Fruit fly (Drosophila melanogaster) whole organism, embryonic: ENCODE results near the gene nmo.

Experiments
- Atf3 ChIP-seq: fragments of 200-800 bp; sonication (Bioruptor generic); optimal IDR thresholded peaks from 3 replicates; lab custom pipeline; 2016; ENCODE audit warnings: missing biosample characterization, missing genetic modification characterization
- Awh ChIP-seq: fragments of 200-800 bp; sonication (Bioruptor generic); IDR thresholded peaks from 2 replicates; pipeline ENCODE4, ENCODE4 v1.3.6; 2022; ENCODE audit warnings: missing biosample characterization, missing genetic modification characterization
- Bgb ChIP-seq: fragments of 200-800 bp; sonication (Bioruptor generic); IDR thresholded peaks from 2 replicates; pipeline ENCODE4 v1.3.6; 2022; ENCODE audit warnings: missing biosample characterization, missing genetic modification characterization; ENCODE audit not compliant: partially characterized antibody
- Bteb2 ChIP-seq: fragments of 200-800 bp; sonication (Bioruptor generic); optimal IDR thresholded peaks from 2 replicates; lab custom pipeline; 2016; ENCODE audit warnings: missing biosample characterization, missing genetic modification characterization
- CG10979 ChIP-seq: fragments of 200-800 bp; sonication (Bioruptor generic); optimal IDR thresholded peaks from 2 replicates; lab custom pipeline; 2018; ENCODE audit warnings: missing biosample characterization, mild to moderate bottlenecking, missing genetic modification characterization, moderate library complexity
- CG11247 ChIP-seq: fragments of 200-800 bp; sonication (Bioruptor generic); IDR thresholded peaks from 2 replicates; pipeline ENCODE4 v1.3.6; 2022; ENCODE audit warnings: missing biosample characterization, missing genetic modification characterization
- CG11696 ChIP-seq: fragments of 200-800 bp; sonication (Bioruptor generic); IDR thresholded peaks from 2 replicates; pipeline ENCODE4 v1.3.6; 2022; ENCODE audit warnings: missing biosample characterization, missing genetic modification characterization
- CG12769 ChIP-seq: fragments of 200-800 bp; sonication (Bioruptor generic); optimal IDR thresholded peaks from 2 replicates; lab custom pipeline; 2019; ENCODE audit warnings: missing biosample characterization, mild to moderate bottlenecking, missing genetic modification characterization, moderate library complexity
- CG13624 ChIP-seq: fragments of 200-800 bp; sonication (Bioruptor generic); optimal IDR thresholded peaks from 2 replicates; lab custom pipeline; 2016; ENCODE audit warnings: missing biosample characterization, missing genetic modification characterization
- CG1529 ChIP-seq: fragments of 200-800 bp; sonication (Bioruptor generic); optimal IDR thresholded peaks from 3 replicates; lab custom pipeline; 2018; ENCODE audit warnings: missing biosample characterization, missing genetic modification characterization
- CG1647 ChIP-seq: fragments of 200-800 bp; sonication (Bioruptor generic); optimal IDR thresholded peaks from 3 replicates; lab custom pipeline; 2016; ENCODE audit warnings: missing biosample characterization, missing genetic modification characterization
- CG16779 ChIP-seq: fragments of 200-800 bp; sonication (Bioruptor generic); IDR thresholded peaks from 2 replicates; pipeline ENCODE4 v1.3.6; 2022; ENCODE audit warnings: missing biosample characterization, missing genetic modification characterization
- CG17186 ChIP-seq: fragments of 200-800 bp; sonication (Bioruptor generic); optimal IDR thresholded peaks from 3 replicates; lab custom pipeline; 2017; ENCODE audit warnings: missing biosample characterization, missing genetic modification reagents, missing genetic modification characterization
- CG17328 ChIP-seq: fragments of 200-800 bp; sonication (Bioruptor generic); IDR thresholded peaks from 2 replicates; pipeline ENCODE4 v1.3.6; 2022; ENCODE audit warnings: missing biosample characterization, missing genetic modification characterization
- CG18262 ChIP-seq: fragments of 200-800 bp; optimal IDR thresholded peaks from 3 replicates; lab custom pipeline; 2019; ENCODE audit warnings: missing biosample characterization, mild to moderate bottlenecking, missing genetic modification characterization, moderate library complexity
- CG32532 ChIP-seq: fragments of 200-800 bp; sonication (Bioruptor generic); IDR thresholded peaks from 2 replicates; pipeline ENCODE4 v1.3.6; 2022; ENCODE audit warnings: missing biosample characterization, missing genetic modification characterization
- CG3281 ChIP-seq: fragments of 200-800 bp; sonication (Bioruptor generic); optimal IDR thresholded peaks from 3 replicates; lab custom pipeline; 2017; ENCODE audit warnings: missing biosample characterization, mild to moderate bottlenecking, missing genetic modification characterization
- CG6175 ChIP-seq: fragments of 200-800 bp; sonication (Bioruptor generic); IDR thresholded peaks from 3 replicates; pipeline ENCODE4 v1.3.6; 2022; ENCODE audit warnings: missing biosample characterization, missing genetic modification characterization
- CG6654 ChIP-seq: fragments of 200-800 bp; sonication (Bioruptor generic); optimal IDR thresholded peaks from 2 replicates; lab custom pipeline; 2017; ENCODE audit warnings: missing biosample characterization, mild to moderate bottlenecking, missing genetic modification characterization
- CG6854 ChIP-seq: fragments of 200-800 bp; sonication (Bioruptor generic); optimal IDR thresholded peaks from 3 replicates; lab custom pipeline; 2017; ENCODE audit warnings: missing biosample characterization, mild to moderate bottlenecking, missing genetic modification characterization
- CG7928 ChIP-seq: fragments of 200-800 bp; sonication (Bioruptor generic); optimal IDR thresholded peaks from 2 replicates; lab custom pipeline; 2017; ENCODE audit warnings: missing biosample characterization, mild to moderate bottlenecking, missing genetic modification characterization
- CG8281 ChIP-seq: fragments of 200-800 bp; sonication (Bioruptor generic); optimal IDR thresholded peaks from 2 replicates; lab custom pipeline; 2018; ENCODE audit warnings: missing biosample characterization, mild to moderate bottlenecking, missing genetic modification characterization, moderate library complexity
- CG8478 ChIP-seq: fragments of >200 bp; optimal IDR thresholded peaks from 2 replicates; lab custom pipeline; 2018
- CG9215 ChIP-seq: fragments of 200-800 bp; sonication (Bioruptor generic); IDR thresholded peaks from 2 replicates; pipeline ENCODE4 v1.3.6; 2022; ENCODE audit warnings: missing biosample characterization, missing genetic modification characterization
- CG9727 ChIP-seq: fragments of 200-800 bp; sonication (Bioruptor generic); optimal IDR thresholded peaks from 3 replicates; lab custom pipeline; 2017; ENCODE audit warnings: missing biosample characterization, mild to moderate bottlenecking, missing genetic modification characterization
- CG9876 ChIP-seq: fragments of 200-800 bp; sonication (Bioruptor generic); optimal IDR thresholded peaks from 2 replicates; lab custom pipeline; 2016; ENCODE audit warnings: missing biosample characterization, missing genetic modification characterization
- E2f1 ChIP-seq: fragments of 200-800 bp; sonication (Bioruptor generic); IDR thresholded peaks from 2 replicates; pipeline ENCODE4 v1.3.6; 2022; ENCODE audit warnings: missing biosample characterization, missing genetic modification characterization
- HLHmδ ChIP-seq: fragments of 200-800 bp; sonication (Bioruptor generic); optimal IDR thresholded peaks from 2 replicates; lab custom pipeline; 2018; ENCODE audit warnings: missing biosample characterization, mild to moderate bottlenecking, missing genetic modification characterization, moderate library complexity
- Hand ChIP-seq: fragments of 200-800 bp; sonication (Bioruptor generic); optimal IDR thresholded peaks from 2 replicates; lab custom pipeline; 2017; ENCODE audit warnings: mild to moderate bottlenecking, missing biosample characterization, missing genetic modification reagents, missing genetic modification characterization
- HmgZ ChIP-seq: fragments of 200-800 bp; sonication (Bioruptor generic); optimal IDR thresholded peaks from 2 replicates; lab custom pipeline; 2018; ENCODE audit warnings: missing biosample characterization, mild to moderate bottlenecking, missing genetic modification characterization
- Lhr ChIP-seq: fragments of 200-800 bp; sonication (Bioruptor generic); optimal IDR thresholded peaks from 3 replicates; lab custom pipeline; 2017; ENCODE audit warnings: mild to moderate bottlenecking, missing biosample characterization, missing genetic modification reagents, missing genetic modification characterization
- MESR4 ChIP-seq: fragments of 200-800 bp; sonication (Bioruptor generic); optimal IDR thresholded peaks from 2 replicates; lab custom pipeline; 2018; ENCODE audit warnings: missing biosample characterization, mild to moderate bottlenecking, missing genetic modification characterization, moderate library complexity
- Tbp ChIP-seq: fragments of >200 bp; optimal IDR thresholded peaks from 2 replicates; lab custom pipeline; 2018; ENCODE audit warnings: missing biosample characterization, missing genetic modification characterization
- aop ChIP-seq: fragments of 200-800 bp; sonication (Bioruptor generic); IDR thresholded peaks from 2 replicates; pipeline ENCODE4 v1.3.6; 2022; ENCODE audit warnings: missing biosample characterization, missing genetic modification characterization
- ap ChIP-seq: fragments of 200-800 bp; sonication (Bioruptor generic); IDR thresholded peaks from 2 replicates; pipeline ENCODE4 v1.3.6; 2022; ENCODE audit warnings: missing biosample characterization, missing genetic modification characterization
- bab2 ChIP-seq: fragments of 200-800 bp; sonication (Bioruptor generic); optimal IDR thresholded peaks from 2 replicates; lab custom pipeline; 2016; ENCODE audit warnings: missing biosample characterization, missing genetic modification characterization
- caup ChIP-seq: fragments of 200-800 bp; sonication (Bioruptor generic); optimal IDR thresholded peaks from 3 replicates; lab custom pipeline; 2017; ENCODE audit warnings: missing biosample characterization, mild to moderate bottlenecking, missing genetic modification characterization, moderate library complexity; ENCODE audit not compliant: severe bottlenecking
- crol ChIP-seq: fragments of 200-800 bp; sonication (Bioruptor generic); IDR thresholded peaks from 2 replicates; pipeline ENCODE4 v1.3.6; 2022; ENCODE audit warnings: missing biosample characterization, missing genetic modification characterization
- crp ChIP-seq, 2 experiments: fragments of 200-800 bp; sonication (Bioruptor generic); optimal IDR thresholded peaks; 2 replicates in 1 of 2; 3 replicates in 1 of 2; lab custom pipeline; 2017; ENCODE audit warnings: missing biosample characterization in 2 of 2, missing genetic modification characterization in 2 of 2, mild to moderate bottlenecking in 1 of 2, moderate library complexity in 1 of 2
- cwo ChIP-seq: fragments of 200-800 bp; sonication (Bioruptor generic); optimal IDR thresholded peaks from 3 replicates; lab custom pipeline; 2017; ENCODE audit warnings: missing biosample characterization, missing genetic modification characterization, mild to moderate bottlenecking, moderate library complexity, missing genetic modification reagents
- disco-r ChIP-seq: fragments of 200-800 bp; sonication (Bioruptor generic); optimal IDR thresholded peaks from 2 replicates; lab custom pipeline; 2016; ENCODE audit warnings: missing biosample characterization, missing genetic modification characterization
- esg ChIP-seq: fragments of 200-800 bp; sonication (Bioruptor generic); conservative IDR thresholded peaks from 2 replicates; pipeline ENCODE4 v1.3.6; 2022; ENCODE audit warnings: missing biosample characterization, missing genetic modification characterization
- gcm ChIP-seq: fragments of 200-800 bp; sonication (Bioruptor generic); optimal IDR thresholded peaks from 2 replicates; lab custom pipeline; 2019; ENCODE audit warnings: missing biosample characterization, mild to moderate bottlenecking, missing genetic modification characterization, moderate library complexity
- grau ChIP-seq: fragments of 200-800 bp; optimal IDR thresholded peaks from 3 replicates; lab custom pipeline; 2019; ENCODE audit warnings: missing biosample characterization, mild to moderate bottlenecking, missing genetic modification characterization, moderate library complexity
- h ChIP-seq: fragments of >200 bp; optimal IDR thresholded peaks from 2 replicates; lab custom pipeline; 2017
- kay ChIP-seq: fragments of 200-800 bp; sonication (Bioruptor generic); optimal IDR thresholded peaks from 2 replicates; lab custom pipeline; 2016; ENCODE audit warnings: missing biosample characterization, missing genetic modification characterization
- knrl ChIP-seq: fragments of 200-800 bp; sonication (Bioruptor generic); IDR thresholded peaks from 3 replicates; pipeline ENCODE4 v1.3.6; 2022; ENCODE audit warnings: missing biosample characterization, missing genetic modification characterization; ENCODE audit not compliant: partially characterized antibody
- lab ChIP-seq: fragments of 200-800 bp; sonication (Bioruptor generic); optimal IDR thresholded peaks from 3 replicates; lab custom pipeline; 2017; ENCODE audit warnings: missing biosample characterization, missing genetic modification characterization, mild to moderate bottlenecking, moderate library complexity, missing genetic modification reagents
- nau ChIP-seq: fragments of 200-800 bp; sonication (Bioruptor generic); optimal IDR thresholded peaks from 3 replicates; lab custom pipeline; 2017; ENCODE audit warnings: missing biosample characterization, mild to moderate bottlenecking, missing genetic modification characterization, missing genetic modification reagents
- prd ChIP-seq, 3 experiments: fragments of >200 bp in 2 of 3; fragments of 200-800 bp in 1 of 3; sonication (Bioruptor generic) in 1 of 3; optimal IDR thresholded peaks in 2 of 3; IDR thresholded peaks in 1 of 3; 2 replicates in 2 of 3; 3 replicates in 1 of 3; pipeline versions ENCODE4 v1.3.6 to Lab custom; 2017 to 2022; ENCODE audit warnings: missing biosample characterization in 1 of 3, missing genetic modification characterization in 1 of 3
- sisA ChIP-seq: fragments of 200-800 bp; sonication (Bioruptor generic); IDR thresholded peaks from 2 replicates; pipeline ENCODE4 v1.3.6; 2022; ENCODE audit warnings: missing biosample characterization, missing genetic modification characterization
- wdn ChIP-seq: fragments of 200-800 bp; sonication (Bioruptor generic); IDR thresholded peaks from 2 replicates; pipeline ENCODE4 v1.3.6; 2022; ENCODE audit warnings: missing biosample characterization, missing genetic modification characterization

Gene nmo

dm6 chr3L:8093553-8093952, 114.7 kb downstream of the nmo start (continued):
- TF ChIP-seq h (lab: Kevin White, UChicago) = no peak
- TF ChIP-seq crp (GFP tag; optimal IDR thresholded peaks at IDR 0.05; lab: Kevin White, UChicago) = no peak
- no peak for TF ChIP-seq gcm
- no peak for TF ChIP-seq CG7928
- TF ChIP-seq CG9215 = no peak
- no peak for TF ChIP-seq ap (GFP tag; lab: Robert Waterston, UW)
- no peak for TF ChIP-seq CG11696
- no peak for TF ChIP-seq CG1647 (GFP tag; lab: Kevin White, UChicago)
- TF ChIP-seq Bgb (GFP tag; lab: Robert Waterston, UW) = no peak
- no peak for TF ChIP-seq CG6175
- no peak for TF ChIP-seq sisA (GFP tag; lab: Robert Waterston, UW)
- TF ChIP-seq CG13624 (GFP tag; lab: Kevin White, UChicago) = no peak
- no peak for TF ChIP-seq HLHmδ (GFP tag; lab: Kevin White, UChicago)
- TF ChIP-seq CG9876 (GFP tag; lab: Kevin White, UChicago) = no peak
- no peak for TF ChIP-seq Bteb2 (GFP tag; lab: Kevin White, UChicago)
- no peak for TF ChIP-seq CG16779
- TF ChIP-seq grau (tag; lab: Kevin White, UChicago) = no peak
- no peak for TF ChIP-seq disco-r (GFP tag; lab: Kevin White, UChicago)
- TF ChIP-seq Lhr (GFP tag; lab: Kevin White, UChicago) = no peak
- TF ChIP-seq caup (GFP tag; lab: Kevin White, UChicago) = peak; percentile 23
- TF ChIP-seq wdn (GFP tag; lab: Robert Waterston, UW) = no peak
- no peak for TF ChIP-seq Atf3 (GFP tag; lab: Kevin White, UChicago)
- no peak for TF ChIP-seq Tbp (GFP tag; lab: Kevin White, UChicago)
- peak; percentile 28 for TF ChIP-seq CG6854 (GFP tag; lab: Kevin White, UChicago)
- TF ChIP-seq aop = no peak
- TF ChIP-seq E2f1 (GFP tag; lab: Robert Waterston, UW) = no peak
- TF ChIP-seq lab = peak; percentile 64
- TF ChIP-seq HmgZ = peak; percentile 51
- no peak for TF ChIP-seq prd (optimal IDR thresholded peaks at IDR 0.05; lab: Kevin White, UChicago)
- no peak for TF ChIP-seq prd (GFP tag; IDR thresholded peaks at IDR 0.05; lab: Robert Waterston, UW)
- no peak for TF ChIP-seq CG6654
- peak; percentile 95 for TF ChIP-seq cwo (GFP tag; lab: Kevin White, UChicago)
- peak; percentile 67 for TF ChIP-seq nau (GFP tag; lab: Kevin White, UChicago)
- no peak for TF ChIP-seq CG11247 (GFP tag; lab: Robert Waterston, UW)
- no peak for TF ChIP-seq CG17186
- TF ChIP-seq knrl = no peak
- TF ChIP-seq bab2 (GFP tag; lab: Kevin White, UChicago) = peak; percentile 1
- peak; percentile 79 for TF ChIP-seq crol
- TF ChIP-seq esg (GFP tag; lab: Robert Waterston, UW) = no peak
- no peak for TF ChIP-seq MESR4 (GFP tag; lab: Kevin White, UChicago)
- TF ChIP-seq CG1529 (GFP tag; lab: Kevin White, UChicago) = no peak
- no peak for TF ChIP-seq kay (GFP tag; lab: Kevin White, UChicago)
- no peak for TF ChIP-seq CG17328
- TF ChIP-seq CG10979 (tag; lab: Kevin White, UChicago) = no peak
- TF ChIP-seq CG3281 = peak; percentile 10
- TF ChIP-seq Hand = no peak
- peak; percentile 77 for TF ChIP-seq CG8281 (tag; lab: Kevin White, UChicago)
- no peak for TF ChIP-seq Awh
- peak; percentile 42 for TF ChIP-seq CG12769 (tag; lab: Kevin White, UChicago)
- TF ChIP-seq CG8478 (lab: Kevin White, UChicago) = no peak
- TF ChIP-seq CG18262 (tag; lab: Kevin White, UChicago) = no peak
- peak; percentile 34 for TF ChIP-seq CG9727 (GFP tag; lab: Kevin White, UChicago)
- TF ChIP-seq CG32532 (GFP tag; lab: Robert Waterston, UW) = no peak
